Fruit fly (Drosophila melanogaster): ENCODE results near the gene Fer1HCH.

Gene Fer1HCH

dm6 chr3R:30344221-30344948 lies 43.6 kb downstream of the Fer1HCH start:
- TF ChIP-seq Hr96 (GFP tag; optimal IDR thresholded peaks at IDR 0.05) (no peak), kay (GFP tag; ENCODE audit: borderline replicate concordance) (peak; percentile 59), CG12768 (GFP tag; optimal IDR thresholded peaks at IDR 0.05) (no peak), CG7101 (tag; optimal IDR thresholded peaks at IDR 0.05) (no peak), CG11617 (GFP tag; optimal IDR thresholded peaks at IDR 0.05) (no peak), tj (GFP tag; optimal IDR thresholded peaks at IDR 0.05) (peak; percentile 50), Clk (GFP tag; optimal IDR thresholded peaks at IDR 0.05) (no peak), cic (GFP tag; optimal IDR thresholded peaks at IDR 0.05) (peak; percentile 31), CG1620 (GFP tag; optimal IDR thresholded peaks at IDR 0.05) (no peak), toe (GFP tag; optimal IDR thresholded peaks at IDR 0.05) (no peak), ovo (GFP tag; optimal IDR thresholded peaks at IDR 0.05) (peak; percentile 84), cnc (optimal IDR thresholded peaks at IDR 0.05) (no peak), pad (GFP tag; optimal IDR thresholded peaks at IDR 0.05) (peak; percentile 35)

dm6 chr3R:30343453-30344220 lies 44.3 kb downstream of the Fer1HCH start:
- no peak for TF ChIP-seq Hr96 (GFP tag; optimal IDR thresholded peaks at IDR 0.05)
- TF ChIP-seq CG7101 (tag; optimal IDR thresholded peaks at IDR 0.05), result no peak
- peak; percentile 54 for TF ChIP-seq tj (GFP tag; optimal IDR thresholded peaks at IDR 0.05)

dm6 chr3R:30343048-30343447 lies 44.9 kb downstream of the Fer1HCH start:
- no peak for TF ChIP-seq CG14711 (tag; optimal IDR thresholded peaks at IDR 0.05)
- no peak for TF ChIP-seq tj (GFP tag; optimal IDR thresholded peaks at IDR 0.05)
- TF ChIP-seq toe (GFP tag; optimal IDR thresholded peaks at IDR 0.05), result no peak
- no peak for TF ChIP-seq CG5204 (GFP tag; optimal IDR thresholded peaks at IDR 0.05)
- no peak for TF ChIP-seq Mnt (GFP tag; optimal IDR thresholded peaks at IDR 0.05)

- TF ChIP-seq kay (GFP tag; ENCODE audit: borderline replicate concordance) (no peak), Mnt (GFP tag; optimal IDR thresholded peaks at IDR 0.05) (no peak), Crg-1 (GFP tag; optimal IDR thresholded peaks at IDR 0.05) (no peak), cnc (optimal IDR thresholded peaks at IDR 0.05) (no peak), CG1620 (GFP tag; optimal IDR thresholded peaks at IDR 0.05) (no peak), pad (GFP tag; optimal IDR thresholded peaks at IDR 0.05) (no peak), cic (GFP tag; optimal IDR thresholded peaks at IDR 0.05) (no peak), CG11617 (GFP tag; optimal IDR thresholded peaks at IDR 0.05) (no peak)
Measured at dm6 chr3R:30338648-30339038, 49.3 kb downstream of the Fer1HCH start.

dm6 chr3R:30337919-30338647 lies 49.9 kb downstream of the Fer1HCH start:
- TF ChIP-seq CG33017 (tag; optimal IDR thresholded peaks at IDR 0.05) (no peak), Mnt (GFP tag; optimal IDR thresholded peaks at IDR 0.05) (no peak), CG1620 (GFP tag; optimal IDR thresholded peaks at IDR 0.05) (no peak), cic (GFP tag; optimal IDR thresholded peaks at IDR 0.05) (peak; percentile 66), CG7045 (GFP tag; optimal IDR thresholded peaks at IDR 0.05) (peak; percentile 51), CG5204 (GFP tag; optimal IDR thresholded peaks at IDR 0.05) (peak; percentile 25), toe (GFP tag; optimal IDR thresholded peaks at IDR 0.05) (peak; percentile 71), Crg-1 (GFP tag; optimal IDR thresholded peaks at IDR 0.05) (peak; percentile 1), tj (GFP tag; optimal IDR thresholded peaks at IDR 0.05) (peak; percentile 42), kay (GFP tag; ENCODE audit: borderline replicate concordance) (no peak), ovo (GFP tag; optimal IDR thresholded peaks at IDR 0.05) (no peak), bab1 (GFP tag; optimal IDR thresholded peaks at IDR 0.05) (no peak), cnc (optimal IDR thresholded peaks at IDR 0.05) (no peak), CG7101 (tag; optimal IDR thresholded peaks at IDR 0.05) (peak; percentile 15), Clk (GFP tag; optimal IDR thresholded peaks at IDR 0.05) (no peak), Hr96 (GFP tag; optimal IDR thresholded peaks at IDR 0.05) (peak; percentile 29), CG11617 (GFP tag; optimal IDR thresholded peaks at IDR 0.05) (peak; percentile 47), CG12768 (GFP tag; optimal IDR thresholded peaks at IDR 0.05) (peak; percentile 56)

dm6 chr3R:30337448-30337847 lies 50.5 kb downstream of the Fer1HCH start:
- TF ChIP-seq cic (GFP tag; optimal IDR thresholded peaks at IDR 0.05), result no peak
- TF ChIP-seq kay (GFP tag; ENCODE audit: borderline replicate concordance), result peak; percentile 64
- no peak for TF ChIP-seq CG33017 (tag; optimal IDR thresholded peaks at IDR 0.05)

- TF ChIP-seq toe (GFP tag; optimal IDR thresholded peaks at IDR 0.05), result no peak
- TF ChIP-seq CG7101 (tag; optimal IDR thresholded peaks at IDR 0.05), result peak; percentile 0
- no peak for TF ChIP-seq CG11617 (GFP tag; optimal IDR thresholded peaks at IDR 0.05)
- TF ChIP-seq kay (GFP tag; ENCODE audit: borderline replicate concordance), result peak; percentile 6
- TF ChIP-seq CG14711 (tag; optimal IDR thresholded peaks at IDR 0.05), result peak; percentile 47
Measured at dm6 chr3R:30336100-30336499, 51.9 kb downstream of the Fer1HCH start.
